In genomic region chrV:10472901-10473774, ce11 we compare ENCODE assay signal across 6 worm cellular contexts.
TF ChIP-seq lines count a peak whose summit lies in the region.

No protein-coding gene starts in this region.

TF ChIP-seq in whole organism, L1 larva, 84 proteins besides CTCF, POLR2A, EP300 and RAD21:
- TF ChIP-seq sox-4 (tag; optimal IDR thresholded peaks at IDR 0.05; lab: Kevin White, UChicago) (no peak), ceh-82 (tag; optimal IDR thresholded peaks at IDR 0.05; lab: Kevin White, UChicago) (no peak), lin-13 (GFP tag; optimal IDR thresholded peaks at IDR 0.05; lab: Kevin White, UChicago) (no peak), mep-1 (tag; optimal IDR thresholded peaks at IDR 0.05; lab: Kevin White, UChicago) (no peak), aly-2 (tag; optimal IDR thresholded peaks at IDR 0.05; lab: Kevin White, UChicago) (no peak), efl-1 (optimal IDR thresholded peaks at IDR 0.05; lab: Kevin White, UChicago) (no peak), efl-1 (GFP tag; optimal IDR thresholded peaks at IDR 0.05 in 1 of 2; lab: Kevin White, UChicago) (peak in 1 of 2 experiments; percentile 85), rnt-1 (tag; optimal IDR thresholded peaks at IDR 0.05; lab: Kevin White, UChicago) (peak; percentile 9), unc-86 (tag; optimal IDR thresholded peaks at IDR 0.05; lab: Kevin White, UChicago) (no peak), vab-15 (tag; optimal IDR thresholded peaks at IDR 0.05; lab: Kevin White, UChicago) (no peak)

TF ChIP-seq in whole organism, L2 larva, 48 proteins besides CTCF, POLR2A, EP300 and RAD21:
- TF ChIP-seq unc-39 (tag; optimal IDR thresholded peaks at IDR 0.05; lab: Kevin White, UChicago): no peak
- peak; percentile 21 for TF ChIP-seq Y55F3AM.14 (GFP tag; optimal IDR thresholded peaks at IDR 0.05; lab: Kevin White, UChicago)
- TF ChIP-seq sma-9 (GFP tag; optimal IDR thresholded peaks at IDR 0.05; lab: Kevin White, UChicago): peak; percentile 36
- no peak for TF ChIP-seq sma-9 (tag; optimal IDR thresholded peaks at IDR 0.05; lab: Kevin White, UChicago)
- TF ChIP-seq nhr-21 (tag; optimal IDR thresholded peaks at IDR 0.05; lab: Kevin White, UChicago): peak; percentile 43
- no peak for TF ChIP-seq unc-62 (GFP tag; optimal IDR thresholded peaks at IDR 0.05; lab: Kevin White, UChicago)
- no peak for TF ChIP-seq crh-2 (tag; optimal IDR thresholded peaks at IDR 0.05; lab: Kevin White, UChicago)
- no peak for TF ChIP-seq nhr-23 (tag; optimal IDR thresholded peaks at IDR 0.05; lab: Kevin White, UChicago)
- TF ChIP-seq alr-1 (tag; optimal IDR thresholded peaks at IDR 0.05; lab: Kevin White, UChicago): no peak
TF ChIP-seq in whole organism, L2 larva: peak in this region for 3.

TF ChIP-seq in whole organism, L3 larva, 47 proteins besides CTCF, POLR2A, EP300 and RAD21:
- TF ChIP-seq nhr-11 (tag; optimal IDR thresholded peaks at IDR 0.05; lab: Kevin White, UChicago) (no peak), ceh-16 (tag; optimal IDR thresholded peaks at IDR 0.05; lab: Kevin White, UChicago) (no peak), egl-27 (tag; optimal IDR thresholded peaks at IDR 0.05; lab: Kevin White, UChicago) (no peak), snpc-4 (tag; optimal IDR thresholded peaks at IDR 0.05; lab: Kevin White, UChicago) (no peak), unc-39 (tag; optimal IDR thresholded peaks at IDR 0.05; lab: Kevin White, UChicago) (no peak), egl-5 (tag; optimal IDR thresholded peaks at IDR 0.05; lab: Kevin White, UChicago) (peak; percentile 1), nhr-25 (tag; optimal IDR thresholded peaks at IDR 0.05; lab: Kevin White, UChicago) (no peak), pha-4 (tag; optimal IDR thresholded peaks at IDR 0.05; lab: Kevin White, UChicago) (no peak), mdl-1 (tag; optimal IDR thresholded peaks at IDR 0.05; lab: Kevin White, UChicago) (no peak), tbx-2 (tag; optimal IDR thresholded peaks at IDR 0.05; lab: Kevin White, UChicago) (no peak), nhr-28 (tag; optimal IDR thresholded peaks at IDR 0.05; lab: Kevin White, UChicago) (no peak), ama-1 (optimal IDR thresholded peaks at IDR 0.05; lab: Kevin White, UChicago) (peak; percentile 85), ceh-82 (tag; optimal IDR thresholded peaks at IDR 0.05; lab: Kevin White, UChicago) (no peak)
TF ChIP-seq in whole organism, L3 larva: peak in this region for 2.

TF ChIP-seq in whole organism, L4 larva, 104 proteins besides CTCF, POLR2A, EP300 and RAD21:
- TF ChIP-seq skn-1 (tag; optimal IDR thresholded peaks at IDR 0.05; lab: Kevin White, UChicago): no peak
- TF ChIP-seq nhr-237 (tag; optimal IDR thresholded peaks at IDR 0.05; lab: Kevin White, UChicago): no peak
- no peak for TF ChIP-seq mxl-3 (GFP tag; optimal IDR thresholded peaks at IDR 0.05; lab: Kevin White, UChicago)
- TF ChIP-seq aha-1 (tag; lab: Kevin White, UChicago): peak; percentile 95
- no peak for TF ChIP-seq mxl-2 (GFP tag; conservative IDR thresholded peaks at IDR 0.05; lab: Robert Waterston, UW)
- TF ChIP-seq sdz-12 (GFP tag; optimal IDR thresholded peaks at IDR 0.05; lab: Kevin White, UChicago): no peak
- no peak for TF ChIP-seq zfp-3 (GFP tag; conservative IDR thresholded peaks at IDR 0.05; lab: Robert Waterston, UW)
- no peak for TF ChIP-seq tra-1 (GFP tag; IDR thresholded peaks at IDR 0.05; lab: Robert Waterston, UW)
- peak; percentile 0 for TF ChIP-seq nhr-28 (tag; optimal IDR thresholded peaks at IDR 0.05; lab: Kevin White, UChicago)
- no peak for TF ChIP-seq egl-27 (tag; optimal IDR thresholded peaks at IDR 0.05; lab: Kevin White, UChicago)
- TF ChIP-seq hmg-1.1 (GFP tag; IDR thresholded peaks at IDR 0.05; lab: Robert Waterston, UW): no peak
- TF ChIP-seq nhr-10 (tag; optimal IDR thresholded peaks at IDR 0.05; lab: Kevin White, UChicago): no peak
- TF ChIP-seq set-16 (GFP tag; IDR thresholded peaks at IDR 0.05; lab: Robert Waterston, UW): no peak
- TF ChIP-seq unc-62 (GFP tag; optimal IDR thresholded peaks at IDR 0.05 in 1 of 2; lab: Kevin White, UChicago): peak in 1 of 2 experiments; percentile 31
- TF ChIP-seq unc-62 (tag; optimal IDR thresholded peaks at IDR 0.05; lab: Kevin White, UChicago): no peak
- peak; percentile 49 to 81 for TF ChIP-seq hif-1 (tag; optimal IDR thresholded peaks at IDR 0.05; lab: Kevin White, UChicago)
- no peak for TF ChIP-seq spr-1 (tag; optimal IDR thresholded peaks at IDR 0.05; lab: Kevin White, UChicago)

TF ChIP-seq in whole organism, mixed stage, embryonic, 35 proteins besides CTCF, POLR2A, EP300 and RAD21:
- no peak for TF ChIP-seq ceh-83 (GFP tag; optimal IDR thresholded peaks at IDR 0.05; lab: Kevin White, UChicago)
- TF ChIP-seq ceh-43 (GFP tag; optimal IDR thresholded peaks at IDR 0.05; lab: Kevin White, UChicago): no peak
- TF ChIP-seq hlh-1 (tag; optimal IDR thresholded peaks at IDR 0.05; lab: Kevin White, UChicago): peak; percentile 55
TF ChIP-seq in whole organism, mixed stage, embryonic: peak in this region for 1.

TF ChIP-seq in whole organism, young adult, 124 proteins besides CTCF, POLR2A, EP300 and RAD21:
- TF ChIP-seq F39B2.1 (GFP tag; IDR thresholded peaks at IDR 0.05; lab: Robert Waterston, UW): no peak
- peak; percentile 58 for TF ChIP-seq ama-1 (optimal IDR thresholded peaks at IDR 0.05; lab: Kevin White, UChicago)
- TF ChIP-seq ama-1 (GFP tag; optimal IDR thresholded peaks at IDR 0.05; lab: Kevin White, UChicago): no peak
- TF ChIP-seq lsy-27 (tag; optimal IDR thresholded peaks at IDR 0.05; lab: Kevin White, UChicago; ENCODE audit: borderline replicate concordance, insufficient read depth): no peak
- TF ChIP-seq ztf-26 (tag; optimal IDR thresholded peaks at IDR 0.05; lab: Kevin White, UChicago): peak; percentile 21
